Worm (Caenorhabditis elegans): ENCODE data around the gene C17C3.6.

The C17C3.6 gene

DNA sequence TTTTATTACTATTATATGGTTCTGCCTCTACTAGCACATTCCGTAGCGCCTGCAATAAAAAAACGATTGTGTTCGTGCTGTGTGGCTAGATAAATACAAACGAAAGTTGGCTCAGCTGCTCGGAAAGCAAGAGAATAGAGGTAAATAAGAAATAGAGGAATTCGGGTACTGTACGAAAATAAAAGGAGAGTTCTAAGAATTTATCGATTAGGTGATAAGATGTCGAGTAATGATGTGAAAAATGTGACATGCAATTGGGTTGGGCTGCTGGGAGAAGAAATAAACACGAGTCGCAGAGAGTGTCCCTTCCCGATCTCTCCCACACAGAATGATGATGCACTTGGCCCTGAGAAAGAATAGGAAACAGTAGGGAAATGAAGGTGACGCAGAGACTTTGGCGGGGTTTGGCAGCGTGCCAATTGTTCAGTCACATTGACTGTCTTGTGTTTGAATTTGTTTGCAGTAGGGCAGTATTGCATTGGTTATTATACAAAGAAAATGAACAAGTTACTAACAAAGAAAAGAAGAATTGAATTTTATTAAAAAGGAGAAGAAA lies 43.6 kb downstream of the C17C3.6 start, which contains the start of gene cdc-14:
TSS of gene cdc-14 (minus strand) at position 51 of the 556 bp plus-strand sequence.
- no peak for TF ChIP-seq unc-62 (GFP tag; optimal IDR thresholded peaks at IDR 0.05)

DNA sequence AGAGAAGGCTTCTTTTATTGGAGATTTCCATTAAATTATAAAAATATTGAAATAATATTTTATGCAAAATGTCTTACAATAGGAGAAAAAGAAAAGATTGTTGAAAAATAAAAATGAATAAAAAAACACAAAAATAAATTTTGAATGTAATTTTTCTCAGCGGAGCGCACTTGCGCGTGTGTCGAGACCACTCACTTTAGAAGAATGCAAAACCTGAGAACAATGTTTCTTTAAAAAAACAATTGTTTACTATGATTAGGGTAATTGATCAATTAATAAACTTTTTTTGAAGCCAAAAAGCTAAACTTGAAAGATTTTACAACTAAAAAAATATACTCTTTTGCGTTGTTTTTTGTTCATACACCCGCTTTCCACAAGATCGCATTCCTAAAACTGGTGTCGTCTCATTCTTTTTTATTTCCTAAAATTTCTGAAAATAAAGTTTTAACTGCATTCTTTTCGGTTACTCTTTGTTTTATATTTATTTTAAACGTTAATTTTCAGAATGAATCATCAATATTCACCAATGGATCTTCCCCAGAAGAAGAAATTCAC lies 44.4 kb downstream of the C17C3.6 start, which contains the start of gene ttc-4:
TSS of gene ttc-4 (plus strand) at position 505 of the 555 bp plus-strand sequence.
- no peak for TF ChIP-seq unc-62 (GFP tag; optimal IDR thresholded peaks at IDR 0.05)

DNA sequence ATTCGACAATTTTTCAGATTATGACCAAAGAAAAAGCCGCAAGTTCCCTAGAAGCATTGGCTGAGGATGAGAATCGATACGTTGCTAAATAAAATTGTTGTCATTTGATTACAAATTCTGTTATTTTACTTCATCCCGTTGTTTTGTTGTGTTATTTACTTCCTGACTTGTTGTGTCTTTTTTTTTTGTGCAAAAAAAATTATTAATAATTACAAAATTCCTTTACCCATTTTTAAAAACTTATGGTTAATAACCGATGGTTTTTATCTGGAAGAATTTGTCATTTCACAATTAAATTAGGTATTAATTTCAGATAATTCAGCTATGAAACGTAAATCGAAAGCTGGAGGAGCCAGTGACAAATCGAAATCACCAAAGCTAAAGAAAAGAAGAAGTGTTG lies 46.4 kb downstream of the C17C3.6 start, which contains the start of gene C17G10.1:
TSS of gene C17G10.1 (plus strand) at position 301 of the 400 bp plus-strand sequence.
- no peak for TF ChIP-seq unc-62 (GFP tag; optimal IDR thresholded peaks at IDR 0.05)

DNA sequence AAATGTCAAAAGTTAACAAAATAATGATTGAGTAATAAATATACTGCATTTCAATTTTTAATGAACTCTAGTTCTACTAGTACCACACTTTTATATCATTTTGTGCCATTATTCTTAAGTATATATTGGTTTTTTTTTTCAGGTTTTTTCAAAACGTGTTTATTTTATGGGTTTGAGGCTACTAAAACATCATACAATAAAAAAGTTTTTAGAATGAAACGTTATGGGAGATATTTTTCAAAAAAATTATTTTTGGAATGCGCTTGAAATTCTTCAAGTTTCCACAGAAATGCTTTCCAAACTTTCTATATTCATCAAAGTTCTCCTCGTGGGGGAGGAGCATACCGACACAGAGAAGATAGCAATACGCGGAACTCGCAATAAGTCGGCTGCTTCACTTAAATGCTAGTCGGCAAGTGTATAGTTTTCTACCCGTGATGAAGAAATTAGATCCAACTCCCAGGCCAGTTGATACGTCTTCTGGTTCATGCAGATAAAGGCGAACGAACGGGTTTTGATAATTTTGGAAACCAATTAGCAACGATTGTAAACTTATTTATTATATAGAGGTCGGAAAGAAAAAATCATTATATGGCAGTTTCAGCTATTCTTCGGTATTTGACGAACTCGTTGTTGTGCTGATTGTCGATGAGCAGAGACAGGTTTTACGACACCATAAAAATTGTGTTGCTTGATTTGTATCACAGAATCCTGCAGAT lies 49.6 kb downstream of the C17C3.6 start, which contains the start of gene C17G10.10:
TSS of gene C17G10.10 (minus strand) at position 51 of the 719 bp plus-strand sequence.
- no peak for TF ChIP-seq unc-62 (GFP tag; optimal IDR thresholded peaks at IDR 0.05)
